ENCODE assay signal across 2 fruit fly cellular contexts in genomic region chrX:7571200-7571599, dm6.
TF ChIP-seq lines count a peak whose summit lies in the region.

No protein-coding gene starts in this region.

TF ChIP-seq in whole organism, embryonic, 481 proteins besides CTCF, POLR2A, EP300 and RAD21 (continued from another document and continues in another):
- TF ChIP-seq gfzf (GFP tag; optimal IDR thresholded peaks at IDR 0.05; lab: Kevin White, UChicago) (no peak), CG11560 (tag; IDR thresholded peaks at IDR 0.05; lab: Robert Waterston, UW) (no peak), Tbp (GFP tag; optimal IDR thresholded peaks at IDR 0.05; lab: Kevin White, UChicago) (no peak), CG3838 (GFP tag; optimal IDR thresholded peaks at IDR 0.05; lab: Kevin White, UChicago) (no peak), tgo (GFP tag; IDR thresholded peaks at IDR 0.05; lab: Robert Waterston, UW) (peak; percentile 43; the same call in 2 of the 3 replicates), CG3407 (GFP tag; optimal IDR thresholded peaks at IDR 0.05; lab: Kevin White, UChicago) (peak; percentile 16), Xbp1 (GFP tag; optimal IDR thresholded peaks at IDR 0.05; lab: Kevin White, UChicago) (peak; percentile 44), Taf1 (GFP tag; IDR thresholded peaks at IDR 0.05; lab: Robert Waterston, UW) (no peak), CG33557 (GFP tag; optimal IDR thresholded peaks at IDR 0.05; lab: Kevin White, UChicago) (no peak), croc (GFP tag; conservative IDR thresholded peaks at IDR 0.05; lab: Robert Waterston, UW) (peak; percentile 45; the same call in 2 of the 3 replicates), Hand (GFP tag; optimal IDR thresholded peaks at IDR 0.05; lab: Kevin White, UChicago) (no peak), sens (GFP tag; lab: Kevin White, UChicago) (peak; percentile 92), CG6854 (GFP tag; optimal IDR thresholded peaks at IDR 0.05; lab: Kevin White, UChicago) (no peak), CG12659 (GFP tag; optimal IDR thresholded peaks at IDR 0.05; lab: Kevin White, UChicago) (no peak), sisA (GFP tag; IDR thresholded peaks at IDR 0.05; lab: Robert Waterston, UW) (0 out of 2 replicates have a peak, but pooled peaks have one; percentile 15), prd (optimal IDR thresholded peaks at IDR 0.05; lab: Kevin White, UChicago) (no peak), prd (GFP tag; IDR thresholded peaks at IDR 0.05; lab: Robert Waterston, UW) (peak; percentile 70; the same call in 2 of the 3 replicates), exex (tag; optimal IDR thresholded peaks at IDR 0.05; lab: Kevin White, UChicago) (no peak), CG17612 (GFP tag; IDR thresholded peaks at IDR 0.05; lab: Robert Waterston, UW) (no peak), CrebB (tag; optimal IDR thresholded peaks at IDR 0.05; lab: Kevin White, UChicago) (no peak), Doc3 (GFP tag; IDR thresholded peaks at IDR 0.05; lab: Robert Waterston, UW; ENCODE audit: partially characterized antibody) (no peak), CG13775 (GFP tag; optimal IDR thresholded peaks at IDR 0.05; lab: Kevin White, UChicago) (peak; percentile 21), pnt (GFP tag; optimal IDR thresholded peaks at IDR 0.05; lab: Kevin White, UChicago) (peak; percentile 25), jing (GFP tag; optimal IDR thresholded peaks at IDR 0.05; lab: Kevin White, UChicago) (peak; percentile 3), CG15601 (tag; optimal IDR thresholded peaks at IDR 0.05; lab: Kevin White, UChicago) (peak; percentile 46), D (optimal IDR thresholded peaks at IDR 0.05; lab: Kevin White, UChicago) (no peak), D (GFP tag; optimal IDR thresholded peaks at IDR 0.05; lab: Kevin White, UChicago) (peak; percentile 44), CG1647 (GFP tag; optimal IDR thresholded peaks at IDR 0.05; lab: Kevin White, UChicago) (no peak), slou (GFP tag; optimal IDR thresholded peaks at IDR 0.05; lab: Kevin White, UChicago) (no peak), Xrp1 (GFP tag; IDR thresholded peaks at IDR 0.05; lab: Robert Waterston, UW) (peak; percentile 69), CG6254 (GFP tag; optimal IDR thresholded peaks at IDR 0.05; lab: Kevin White, UChicago) (peak; percentile 20), CG3847 (GFP tag; IDR thresholded peaks at IDR 0.05; lab: Robert Waterston, UW) (no peak), unc-4 (GFP tag; IDR thresholded peaks at IDR 0.05; lab: Robert Waterston, UW; ENCODE audit: partially characterized antibody) (no peak), cwo (GFP tag; optimal IDR thresholded peaks at IDR 0.05; lab: Kevin White, UChicago) (no peak), CG6683 (GFP tag; optimal IDR thresholded peaks at IDR 0.05; lab: Kevin White, UChicago) (no peak), peb (GFP tag; IDR thresholded peaks at IDR 0.05; lab: Robert Waterston, UW) (no peak), Side (GFP tag; optimal IDR thresholded peaks at IDR 0.05; lab: Kevin White, UChicago) (no peak), eve (GFP tag; optimal IDR thresholded peaks at IDR 0.05; lab: Kevin White, UChicago) (peak in 1 of 2 experiments; percentile 32), CG15514 (GFP tag; optimal IDR thresholded peaks at IDR 0.05; lab: Kevin White, UChicago) (no peak), stwl (tag; optimal IDR thresholded peaks at IDR 0.05; lab: Kevin White, UChicago) (no peak), CG4360 (GFP tag; IDR thresholded peaks at IDR 0.05; lab: Robert Waterston, UW) (no peak), fd96Cb (tag; optimal IDR thresholded peaks at IDR 0.05; lab: Kevin White, UChicago) (peak; percentile 55), gcm2 (GFP tag; optimal IDR thresholded peaks at IDR 0.05; lab: Kevin White, UChicago) (no peak), BEAF-32 (GFP tag; optimal IDR thresholded peaks at IDR 0.05; lab: Kevin White, UChicago) (no peak), CG17385 (GFP tag; optimal IDR thresholded peaks at IDR 0.05; lab: Kevin White, UChicago) (no peak), amos (GFP tag; IDR thresholded peaks at IDR 0.05; lab: Robert Waterston, UW; ENCODE audit: partially characterized antibody) (no peak), H2.0 (GFP tag; IDR thresholded peaks at IDR 0.05; lab: Robert Waterston, UW) (0 out of 2 replicates have a peak, but pooled peaks have one; percentile 15), so (GFP tag; IDR thresholded peaks at IDR 0.05; lab: Robert Waterston, UW) (no peak), cas (GFP tag; IDR thresholded peaks at IDR 0.05; lab: Robert Waterston, UW) (no peak), nau (GFP tag; optimal IDR thresholded peaks at IDR 0.05; lab: Kevin White, UChicago) (no peak), CG10959 (GFP tag; IDR thresholded peaks at IDR 0.05; lab: Robert Waterston, UW) (peak; percentile 68; the same call in 1 of the 2 replicates), CG2875 (GFP tag; optimal IDR thresholded peaks at IDR 0.05; lab: Kevin White, UChicago) (no peak), Ssrp (tag; optimal IDR thresholded peaks at IDR 0.05; lab: Kevin White, UChicago) (peak; percentile 50), hbn (GFP tag; IDR thresholded peaks at IDR 0.05; lab: Robert Waterston, UW; ENCODE audit: partially characterized antibody) (no peak), abd-A (tag; optimal IDR thresholded peaks at IDR 0.05; lab: Kevin White, UChicago) (no peak), nom (GFP tag; optimal IDR thresholded peaks at IDR 0.05; lab: Kevin White, UChicago) (no peak), CG8359 (GFP tag; optimal IDR thresholded peaks at IDR 0.05; lab: Kevin White, UChicago; ENCODE audit: borderline replicate concordance) (peak; percentile 35), Fer2 (tag; optimal IDR thresholded peaks at IDR 0.05; lab: Kevin White, UChicago) (no peak), CG18476 (GFP tag; optimal IDR thresholded peaks at IDR 0.05; lab: Kevin White, UChicago) (peak; percentile 13), HmgD (GFP tag; optimal IDR thresholded peaks at IDR 0.05; lab: Kevin White, UChicago) (no peak), maf-S (GFP tag; optimal IDR thresholded peaks at IDR 0.05; lab: Kevin White, UChicago) (no peak), chn (GFP tag; optimal IDR thresholded peaks at IDR 0.05; lab: Kevin White, UChicago) (no peak), CG10979 (tag; optimal IDR thresholded peaks at IDR 0.05; lab: Kevin White, UChicago) (peak; percentile 71), usp (GFP tag; optimal IDR thresholded peaks at IDR 0.05; lab: Kevin White, UChicago) (no peak), dmrt11E (tag; optimal IDR thresholded peaks at IDR 0.05; lab: Kevin White, UChicago) (peak; percentile 78), CG15269 (tag; optimal IDR thresholded peaks at IDR 0.05; lab: Kevin White, UChicago) (no peak), wor (GFP tag; IDR thresholded peaks at IDR 0.05; lab: Robert Waterston, UW) (peak; percentile 22; the same call in 1 of the 2 replicates)

TF ChIP-seq in whole organism, prepupa, 60 proteins besides CTCF, POLR2A, EP300 and RAD21 (continued from another document):
- TF ChIP-seq CG6792 (GFP tag; optimal IDR thresholded peaks at IDR 0.05; lab: Kevin White, UChicago) = peak; percentile 56
- TF ChIP-seq CG10669 (GFP tag; optimal IDR thresholded peaks at IDR 0.05; lab: Kevin White, UChicago) = peak; percentile 56
- peak; percentile 43 for TF ChIP-seq Smox (GFP tag; optimal IDR thresholded peaks at IDR 0.05; lab: Kevin White, UChicago)
- TF ChIP-seq achi (GFP tag; optimal IDR thresholded peaks at IDR 0.05; lab: Kevin White, UChicago) = peak; percentile 58
- TF ChIP-seq CG32006 (GFP tag; optimal IDR thresholded peaks at IDR 0.05; lab: Kevin White, UChicago) = peak; percentile 49
- TF ChIP-seq Ets96B (tag; optimal IDR thresholded peaks at IDR 0.05; lab: Kevin White, UChicago) = peak; percentile 65
- TF ChIP-seq OdsH (GFP tag; optimal IDR thresholded peaks at IDR 0.05; lab: Kevin White, UChicago) = peak; percentile 43
- TF ChIP-seq CG3032 (tag; optimal IDR thresholded peaks at IDR 0.05; lab: Kevin White, UChicago) = peak; percentile 45
- TF ChIP-seq spab (GFP tag; optimal IDR thresholded peaks at IDR 0.05; lab: Kevin White, UChicago) = peak; percentile 34
- peak in 1 of 2 experiments; percentile 32 for TF ChIP-seq salr (GFP tag; optimal IDR thresholded peaks at IDR 0.05; lab: Kevin White, UChicago)
- TF ChIP-seq Sox14 (GFP tag; optimal IDR thresholded peaks at IDR 0.05; lab: Kevin White, UChicago) = peak; percentile 12
- TF ChIP-seq dac (GFP tag; optimal IDR thresholded peaks at IDR 0.05; lab: Kevin White, UChicago) = no peak
- TF ChIP-seq Ets21C (GFP tag; optimal IDR thresholded peaks at IDR 0.05; lab: Kevin White, UChicago) = no peak
- peak; percentile 52 for TF ChIP-seq cyc (GFP tag; optimal IDR thresholded peaks at IDR 0.05; lab: Kevin White, UChicago)
- TF ChIP-seq CG15336 (GFP tag; IDR thresholded peaks at IDR 0.05; lab: Robert Waterston, UW) = peak; percentile 57
- TF ChIP-seq fd85E (GFP tag; optimal IDR thresholded peaks at IDR 0.05; lab: Kevin White, UChicago) = no peak
- peak; percentile 50 for TF ChIP-seq esn (GFP tag; optimal IDR thresholded peaks at IDR 0.05; lab: Kevin White, UChicago)
- peak; percentile 44 for TF ChIP-seq acj6 (GFP tag; optimal IDR thresholded peaks at IDR 0.05; lab: Kevin White, UChicago)
- TF ChIP-seq Eip75B (GFP tag; optimal IDR thresholded peaks at IDR 0.05; lab: Kevin White, UChicago) = peak; percentile 53
- TF ChIP-seq CG10631 (GFP tag; optimal IDR thresholded peaks at IDR 0.05; lab: Kevin White, UChicago) = peak; percentile 33
- no peak for TF ChIP-seq Hr38 (GFP tag; optimal IDR thresholded peaks at IDR 0.05; lab: Kevin White, UChicago)
- no peak for TF ChIP-seq vri (GFP tag; optimal IDR thresholded peaks at IDR 0.05; lab: Kevin White, UChicago)
- no peak for TF ChIP-seq fkh (GFP tag; optimal IDR thresholded peaks at IDR 0.05; lab: Kevin White, UChicago)
- peak; percentile 36 for TF ChIP-seq CG8319 (GFP tag; optimal IDR thresholded peaks at IDR 0.05; lab: Kevin White, UChicago)
- no peak for TF ChIP-seq CG4318 (GFP tag; optimal IDR thresholded peaks at IDR 0.05; lab: Kevin White, UChicago)
- peak; percentile 38 for TF ChIP-seq CG11902 (GFP tag; optimal IDR thresholded peaks at IDR 0.05; lab: Kevin White, UChicago)
- no peak for TF ChIP-seq Gug (GFP tag; IDR thresholded peaks at IDR 0.05; lab: Robert Waterston, UW)
- peak; percentile 70 for TF ChIP-seq CG6163 (GFP tag; IDR thresholded peaks at IDR 0.05; lab: Robert Waterston, UW)
- TF ChIP-seq CG6808 (GFP tag; optimal IDR thresholded peaks at IDR 0.05; lab: Kevin White, UChicago) = peak; percentile 49
- peak; percentile 39 for TF ChIP-seq Sox102F (GFP tag; optimal IDR thresholded peaks at IDR 0.05; lab: Kevin White, UChicago)
- peak; percentile 68 for TF ChIP-seq CG3919 (GFP tag; optimal IDR thresholded peaks at IDR 0.05; lab: Kevin White, UChicago)
- peak; percentile 65 for TF ChIP-seq topi (GFP tag; optimal IDR thresholded peaks at IDR 0.05; lab: Kevin White, UChicago)
- peak; percentile 27 to 35 for TF ChIP-seq ss (GFP tag; optimal IDR thresholded peaks at IDR 0.05; lab: Kevin White, UChicago)
- peak; percentile 77 for TF ChIP-seq svp (GFP tag; lab: Kevin White, UChicago)
- no peak for TF ChIP-seq CG11762 (GFP tag; optimal IDR thresholded peaks at IDR 0.05; lab: Kevin White, UChicago; ENCODE audit: insufficient read depth)
- no peak for TF ChIP-seq eg (GFP tag; IDR thresholded peaks at IDR 0.05; lab: Robert Waterston, UW)
